Fruit fly (Drosophila melanogaster) ovary, adult (tissue): ENCODE results near the gene RpL14.

Source experiments
- CG17801 ChIP-seq: fragments of 200-800 bp; optimal IDR thresholded peaks from 2 replicates; lab custom pipeline; 2019; ENCODE audit warnings: missing biosample characterization, mild to moderate bottlenecking, missing genetic modification characterization, moderate library complexity; ENCODE audit not compliant: partially characterized antibody

The RpL14 gene

DNA sequence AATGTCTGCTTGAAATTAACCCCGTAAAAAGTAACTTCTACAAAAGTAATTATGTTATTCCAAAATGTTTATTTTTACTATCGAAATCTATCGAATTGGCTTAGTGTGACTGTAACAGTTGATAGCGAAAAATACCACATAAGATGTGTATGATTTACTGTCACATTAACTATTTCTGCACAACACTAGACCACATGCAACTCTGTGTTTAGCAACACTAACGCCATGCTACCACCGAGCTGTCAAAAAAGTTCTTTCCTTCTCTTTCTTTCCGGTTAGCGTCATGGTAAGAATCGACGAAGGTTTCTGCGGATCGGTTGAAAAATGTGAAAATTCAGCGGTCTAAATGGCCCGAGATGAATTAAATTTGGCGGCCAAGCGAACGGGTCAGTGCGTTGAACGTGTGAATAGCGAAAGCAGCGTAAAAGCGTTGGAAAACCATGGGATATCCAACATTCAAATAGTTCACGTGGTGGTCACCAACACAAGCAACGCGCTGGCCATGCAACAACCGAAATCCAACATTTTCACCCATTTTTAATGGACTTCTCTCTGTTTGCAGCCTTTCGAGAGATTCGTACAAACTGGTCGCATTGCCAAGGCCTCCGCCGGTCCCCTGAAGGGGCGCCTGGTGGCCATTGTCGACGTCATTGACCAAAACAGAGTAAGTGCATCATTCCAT lies at the start of gene RpL14, which contains the start of gene Nelf-E:
Gene RpL14, plus strand, starts transcription at position 255 of the 682 bp plus-strand sequence.
Gene Nelf-E, minus strand, starts transcription at position 128 of the 682 bp plus-strand sequence.
- TF ChIP-seq CG17801 (GFP tag; lab: Kevin White, UChicago): peak; percentile 94

DNA sequence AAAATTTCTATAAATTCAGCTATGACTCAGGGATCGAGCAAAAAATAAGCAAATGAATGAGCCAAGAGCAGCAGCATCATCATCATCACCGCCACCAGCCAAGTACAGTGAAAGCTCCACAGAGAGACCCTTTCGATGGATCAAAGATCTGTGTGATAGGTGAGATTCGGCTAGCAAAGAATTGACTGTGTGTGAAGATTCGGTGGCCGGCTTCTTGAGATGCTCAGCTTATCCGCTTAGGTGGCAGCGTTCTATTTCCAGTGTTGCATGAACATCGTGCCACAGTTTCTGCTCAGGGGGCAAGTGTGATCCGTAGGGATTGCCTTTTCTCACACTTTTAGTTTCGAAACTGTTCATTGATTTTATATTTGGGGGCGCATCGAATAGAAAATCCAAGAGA lies 47.7 kb upstream of the RpL14 start:
- no peak for TF ChIP-seq CG17801 (GFP tag; lab: Kevin White, UChicago)

DNA sequence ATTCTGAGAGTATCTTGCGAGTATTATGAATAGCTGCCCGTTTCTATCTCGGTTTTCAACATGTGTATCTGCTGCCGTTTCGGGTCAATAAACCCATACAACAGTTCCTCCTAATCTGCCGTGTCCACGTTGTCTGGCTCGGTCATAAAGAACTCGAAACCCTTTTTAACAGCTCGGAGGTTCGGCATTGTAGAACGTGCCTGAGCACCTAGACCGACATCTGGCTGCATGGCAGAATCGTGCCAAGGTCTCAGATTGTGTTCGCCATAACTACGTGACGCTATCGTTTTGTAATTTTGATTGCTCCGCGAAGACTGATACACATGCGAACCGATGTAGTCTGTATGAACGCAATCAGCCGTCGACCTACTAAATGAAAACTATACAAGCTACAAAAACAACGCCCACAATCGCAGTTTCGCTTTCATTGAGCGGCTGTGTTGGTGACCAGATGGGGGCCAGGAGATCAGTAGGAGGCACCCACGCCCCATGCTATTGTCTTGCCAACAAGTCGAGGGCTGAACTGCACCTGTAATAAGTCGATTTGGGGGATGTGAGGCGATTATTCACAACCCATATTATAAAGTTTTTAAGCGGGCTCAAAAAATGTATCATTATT lies 46.7 kb upstream of the RpL14 start:
- TF ChIP-seq CG17801 (GFP tag; lab: Kevin White, UChicago): no peak

DNA sequence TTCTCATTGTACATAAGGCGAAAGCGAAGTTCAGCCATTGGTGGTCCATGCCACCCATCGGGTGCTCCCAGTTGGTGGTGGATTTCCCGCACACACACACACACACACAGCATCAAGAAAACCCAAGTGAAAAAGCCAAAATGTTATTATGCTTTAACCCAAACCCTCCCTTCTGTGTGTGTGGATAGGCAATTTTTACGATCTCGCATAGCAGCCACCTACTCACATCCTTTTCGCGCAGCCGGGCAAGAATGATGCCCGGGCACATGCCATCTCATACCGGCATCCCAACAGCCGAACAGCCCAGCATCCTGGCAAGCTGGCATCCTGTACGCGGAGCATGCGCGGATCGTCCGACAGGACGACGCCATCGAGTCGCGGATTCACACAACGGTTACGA lies 43.8 kb upstream of the RpL14 start:
- TF ChIP-seq CG17801 (GFP tag; lab: Kevin White, UChicago): no peak

DNA sequence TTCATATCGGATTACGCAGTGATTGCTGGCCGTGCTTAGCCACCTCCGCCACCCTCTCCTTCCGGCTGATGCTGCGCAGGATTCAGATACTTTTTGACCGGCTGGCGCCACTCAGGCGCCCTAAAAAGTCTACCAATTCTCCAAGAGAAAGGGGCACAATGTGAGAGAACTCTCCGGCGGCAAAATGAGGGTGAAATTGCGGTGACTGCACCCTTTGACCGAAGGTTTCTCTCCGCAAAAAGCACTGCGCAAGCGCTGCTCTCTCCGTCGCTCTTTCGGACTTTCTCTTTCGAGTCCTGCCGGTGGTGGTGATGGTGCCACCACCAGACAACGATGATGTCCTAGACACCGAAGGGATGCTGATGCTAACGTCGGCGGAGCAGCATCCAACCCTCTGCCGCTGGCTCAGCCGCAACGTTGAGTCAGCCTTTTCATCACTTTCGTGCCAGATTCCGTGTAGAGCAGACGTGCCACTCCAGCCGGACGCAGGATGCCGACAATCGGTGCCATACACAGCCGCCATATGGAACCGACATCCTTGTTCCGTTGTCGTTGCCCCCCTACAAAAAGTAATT lies 41.0 kb upstream of the RpL14 start:
- TF ChIP-seq CG17801 (GFP tag; lab: Kevin White, UChicago): no peak

DNA sequence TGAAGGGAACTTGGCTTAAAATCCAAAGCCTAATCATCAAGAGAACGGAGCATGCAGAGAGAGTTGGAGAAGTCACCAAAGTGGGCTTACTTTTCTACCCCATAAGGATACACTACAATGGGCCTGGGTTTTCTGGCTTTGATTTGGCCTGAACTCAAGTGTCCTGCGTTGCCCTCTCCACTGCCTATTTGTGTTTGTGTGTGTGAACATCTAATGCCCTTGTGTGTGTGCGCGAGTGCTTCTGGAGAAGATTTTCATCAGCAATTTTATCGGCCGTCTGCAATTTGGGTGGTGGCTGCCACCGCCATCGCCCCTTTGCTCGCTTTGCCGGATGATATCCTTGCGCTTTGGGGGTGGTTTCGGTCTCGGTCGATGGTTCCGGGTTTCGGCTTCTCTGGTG lies 40.2 kb upstream of the RpL14 start:
- no peak for TF ChIP-seq CG17801 (GFP tag; lab: Kevin White, UChicago)

DNA sequence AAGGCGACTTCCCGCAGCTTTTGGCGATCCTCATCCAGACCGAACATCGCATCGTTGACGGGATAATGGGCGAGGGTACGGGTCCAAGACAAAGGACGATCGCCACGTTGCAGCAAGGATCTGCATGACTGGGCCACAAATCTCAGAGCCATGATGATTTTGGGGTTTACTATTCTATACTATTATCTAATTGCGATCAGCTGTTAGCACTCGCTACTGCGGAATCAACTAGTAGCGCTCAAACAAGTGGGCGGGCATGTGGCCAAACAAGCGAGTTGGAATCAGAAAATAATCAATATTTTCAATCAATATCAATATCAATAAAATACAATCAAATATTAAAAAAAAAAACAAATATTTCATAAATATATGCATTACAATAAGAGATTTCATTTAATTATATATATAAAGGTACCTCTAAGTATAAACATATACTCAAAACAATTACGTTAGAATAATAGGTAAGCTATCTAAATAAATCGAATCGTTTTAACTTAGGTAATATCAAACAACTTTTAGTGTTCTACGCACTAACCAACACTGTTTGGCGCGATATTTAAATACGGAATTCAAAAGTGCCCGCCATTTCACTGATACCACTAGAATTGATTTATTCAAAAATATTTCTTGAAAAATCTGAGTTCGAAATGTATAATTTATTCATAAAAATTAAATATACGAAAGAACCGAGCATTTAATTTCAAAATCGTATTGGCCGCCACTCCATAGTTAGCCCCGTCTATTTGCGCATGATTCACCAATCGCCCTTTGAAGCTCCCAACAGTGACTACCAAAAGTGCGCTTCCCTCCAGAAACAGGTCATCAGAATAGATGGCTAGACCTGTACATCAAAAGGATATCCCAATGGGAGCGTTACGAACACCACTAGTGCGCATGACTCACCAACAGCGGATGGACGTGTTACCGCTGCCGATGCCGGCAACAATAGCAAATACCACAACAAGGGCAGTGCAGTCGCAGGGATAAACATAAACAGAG lies 24.7 kb upstream of the RpL14 start, which contains the start of the genes CG6638 and CG43078:
Gene CG6638, minus strand, starts transcription at position 235 of the 999 bp plus-strand sequence.
Gene CG43078, plus strand, starts transcription at position 965 of the 999 bp plus-strand sequence.
- TF ChIP-seq CG17801 (GFP tag; lab: Kevin White, UChicago): no peak

DNA sequence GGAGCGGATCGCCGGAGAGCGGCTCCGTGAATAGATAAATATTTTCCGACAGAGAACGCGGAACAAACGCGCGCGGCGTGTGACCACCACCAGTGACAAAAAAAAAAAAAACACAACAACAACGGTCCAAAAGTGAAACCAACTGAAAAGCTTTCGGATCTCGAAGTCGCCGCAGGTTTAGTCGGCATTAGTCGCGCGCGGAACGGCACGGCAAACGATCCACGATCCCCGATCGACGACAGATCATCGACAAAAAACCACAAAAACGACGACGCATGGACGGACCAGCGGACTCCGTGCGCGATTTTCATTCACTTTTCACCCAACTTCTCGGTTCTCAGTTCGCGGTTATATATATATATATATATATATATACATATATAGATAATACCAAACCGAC lies 22.3 kb upstream of the RpL14 start:
- TF ChIP-seq CG17801 (GFP tag; lab: Kevin White, UChicago): no peak

DNA sequence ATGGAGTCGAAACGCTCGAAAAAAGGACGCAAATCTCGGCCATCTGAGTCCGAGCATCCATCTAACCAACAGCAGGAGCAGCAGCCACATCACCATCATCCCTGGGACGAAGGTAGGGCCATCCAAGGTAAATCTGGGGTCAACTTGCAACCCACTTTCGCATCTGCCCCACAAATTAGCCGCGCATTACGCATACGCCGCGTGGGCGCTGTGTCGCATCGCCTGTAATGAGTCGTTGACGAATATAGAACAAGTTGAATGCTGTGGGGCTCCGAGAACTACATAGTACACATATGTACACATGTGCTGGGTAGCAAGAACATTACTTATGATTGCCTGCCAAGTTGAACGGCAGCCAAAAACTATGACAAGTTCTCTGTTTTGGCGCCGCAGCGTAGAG lies 21.3 kb upstream of the RpL14 start:
- TF ChIP-seq CG17801 (GFP tag; lab: Kevin White, UChicago): no peak

DNA sequence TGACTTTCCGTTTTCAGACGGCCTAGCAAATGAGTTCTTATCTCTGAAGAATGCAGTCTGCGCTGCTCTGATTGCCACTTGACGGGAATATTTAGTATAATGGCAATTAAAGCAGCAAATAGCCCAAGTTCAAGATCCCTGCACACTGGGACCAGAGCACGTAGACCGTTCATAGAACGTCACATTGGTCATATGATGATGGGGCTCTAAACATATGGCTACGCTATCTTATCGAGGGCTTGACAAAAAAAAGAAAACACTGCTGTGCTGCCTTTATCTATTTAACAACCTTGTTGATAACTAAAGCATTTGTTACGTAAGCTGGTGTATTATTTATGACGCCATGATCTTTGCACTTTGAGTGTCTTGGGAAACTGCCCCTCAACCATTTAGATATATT lies 20.0 kb upstream of the RpL14 start:
- no peak for TF ChIP-seq CG17801 (GFP tag; lab: Kevin White, UChicago)

DNA sequence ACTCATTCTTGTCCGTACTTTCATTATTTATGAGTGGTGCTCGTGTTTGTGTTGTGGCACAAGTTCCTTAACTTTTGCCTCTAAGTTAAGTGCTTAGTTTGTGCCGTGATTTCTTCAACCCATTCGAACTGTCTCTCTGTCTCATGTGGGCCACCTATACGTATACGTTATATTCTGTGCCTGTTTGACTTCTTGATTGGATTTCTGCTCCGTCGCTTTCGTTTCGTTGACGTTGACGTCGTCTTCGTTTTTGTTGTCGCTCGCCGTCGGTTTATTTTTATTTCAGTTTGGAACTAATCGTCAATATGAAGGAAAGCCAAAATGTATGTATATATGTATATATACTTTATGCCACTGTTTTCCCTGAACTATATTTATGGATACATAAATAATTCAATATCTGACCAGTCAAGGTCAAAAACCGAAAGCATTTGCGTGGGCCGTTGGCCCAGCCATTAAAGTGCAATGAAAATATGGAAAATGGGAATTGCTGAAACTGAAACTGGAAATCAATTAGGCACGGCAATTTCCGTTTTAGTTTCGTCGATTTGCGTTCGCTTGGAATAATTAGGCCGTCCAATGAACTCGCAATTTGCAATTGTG lies 18.6 kb upstream of the RpL14 start:
- no peak for TF ChIP-seq CG17801 (GFP tag; lab: Kevin White, UChicago)

DNA sequence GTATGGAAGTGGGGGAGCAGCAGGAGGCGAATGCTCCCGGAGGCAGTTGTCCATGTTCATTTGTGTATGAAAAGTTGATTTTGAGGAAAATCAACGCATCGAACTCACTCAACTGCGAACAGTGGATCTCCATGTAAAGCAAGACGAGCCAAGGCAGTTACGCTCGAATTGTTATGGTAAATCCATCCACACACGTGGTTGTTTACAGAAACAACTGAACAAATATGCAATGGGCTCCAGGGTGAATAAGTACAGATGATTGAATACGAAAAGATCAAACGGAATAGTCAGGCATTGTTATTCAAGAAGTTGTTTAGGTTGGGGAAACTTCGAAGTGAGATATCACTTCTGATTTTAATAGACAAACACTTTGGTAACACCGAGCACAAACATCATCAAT lies 16.7 kb upstream of the RpL14 start:
- no peak for TF ChIP-seq CG17801 (GFP tag; lab: Kevin White, UChicago)

DNA sequence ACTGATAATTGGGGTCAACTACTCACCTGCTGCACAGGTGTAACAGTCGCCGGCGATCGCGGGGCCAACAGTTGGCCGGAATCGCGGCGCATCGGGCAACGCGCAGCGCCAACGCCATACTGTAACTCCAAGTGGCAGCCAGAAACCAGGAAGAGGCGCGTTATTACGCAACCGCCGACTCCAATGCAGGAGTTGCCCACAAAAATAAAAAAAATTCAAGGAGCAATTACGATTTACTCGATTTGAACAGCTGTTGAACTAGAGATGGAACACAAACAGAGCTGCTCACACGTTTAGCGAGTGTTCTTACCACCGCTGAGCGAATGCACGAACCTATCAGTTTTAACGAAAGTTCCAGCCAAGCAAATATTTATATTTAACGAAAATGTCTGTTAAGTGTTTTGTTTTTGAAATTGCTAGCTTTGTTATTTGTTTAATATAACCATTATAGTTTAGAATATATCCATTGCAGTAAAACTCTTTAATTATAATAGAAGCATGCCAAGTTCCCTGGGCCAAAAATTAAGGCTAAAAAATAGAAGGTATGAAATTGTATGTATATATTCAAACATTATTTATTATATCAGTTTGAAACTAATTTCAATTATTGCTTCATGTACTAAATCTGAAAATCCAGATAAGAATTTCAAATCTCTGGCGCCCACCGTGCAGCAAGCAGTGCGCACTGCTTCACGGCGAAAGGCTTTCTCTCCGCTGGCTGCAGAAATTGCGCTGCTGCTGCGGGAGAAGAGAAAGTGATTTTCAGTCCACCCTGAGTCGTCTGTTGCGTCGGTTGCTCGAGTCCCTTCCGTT lies 3.3 kb downstream of the RpL14 start, which contains the start of the genes CG5989 and CG6282:
Gene CG5989, minus strand, starts transcription at position 270 of the 813 bp plus-strand sequence.
Gene CG6282, plus strand, starts transcription at position 778 of the 813 bp plus-strand sequence.
- TF ChIP-seq CG17801 (GFP tag; lab: Kevin White, UChicago): no peak
